Worm (Caenorhabditis elegans): ENCODE measurements around the gene F13B12.3.

F13B12.3 gene

ce11 chrIV:10467347-10467746, 28.4 kb downstream of the F13B12.3 start:
- TF ChIP-seq elt-2 (tag; optimal IDR thresholded peaks at IDR 0.05): peak; percentile 66
- peak; percentile 2 for TF ChIP-seq pqm-1 (tag; optimal IDR thresholded peaks at IDR 0.05)
- TF ChIP-seq pha-4 (tag; optimal IDR thresholded peaks at IDR 0.05): peak; percentile 2
- no peak for TF ChIP-seq tbx-2 (tag; optimal IDR thresholded peaks at IDR 0.05)

- TF ChIP-seq pqm-1 (tag; optimal IDR thresholded peaks at IDR 0.05) (peak; percentile 45), ama-1 (optimal IDR thresholded peaks at IDR 0.05) (no peak)
Measured at ce11 chrIV:10468662-10469061, 29.7 kb downstream of the F13B12.3 start.

- TF ChIP-seq pqm-1 (tag; optimal IDR thresholded peaks at IDR 0.05) (peak; percentile 75), elt-2 (tag; optimal IDR thresholded peaks at IDR 0.05) (peak; percentile 88), fkh-2 (tag; optimal IDR thresholded peaks at IDR 0.05) (no peak), snpc-4 (tag; optimal IDR thresholded peaks at IDR 0.05) (no peak), jun-1 (tag; optimal IDR thresholded peaks at IDR 0.05) (peak; percentile 36)
Measured at ce11 chrIV:10469494-10469893, 30.6 kb downstream of the F13B12.3 start, which contains the start of gene ugt-44. Gene ugt-44, plus strand, starts transcription at chrIV:10469741.

- TF ChIP-seq nhr-28 (tag; optimal IDR thresholded peaks at IDR 0.05): no peak
- TF ChIP-seq elt-1 (tag; optimal IDR thresholded peaks at IDR 0.05): no peak
- no peak for TF ChIP-seq lsy-12 (tag; optimal IDR thresholded peaks at IDR 0.05)
- TF ChIP-seq jun-1 (tag; optimal IDR thresholded peaks at IDR 0.05): no peak
- TF ChIP-seq ceh-16 (tag; optimal IDR thresholded peaks at IDR 0.05): no peak
- TF ChIP-seq ceh-9 (tag; optimal IDR thresholded peaks at IDR 0.05): no peak
- TF ChIP-seq egl-5 (tag; optimal IDR thresholded peaks at IDR 0.05): no peak
- TF ChIP-seq nhr-11 (tag; optimal IDR thresholded peaks at IDR 0.05): no peak
- no peak for TF ChIP-seq fos-1 (tag; optimal IDR thresholded peaks at IDR 0.05)
- no peak for TF ChIP-seq aly-2 (tag; optimal IDR thresholded peaks at IDR 0.05)
- TF ChIP-seq zag-1 (tag; optimal IDR thresholded peaks at IDR 0.05): no peak
- TF ChIP-seq nhr-23 (tag; optimal IDR thresholded peaks at IDR 0.05): no peak
- no peak for TF ChIP-seq nhr-237 (tag; optimal IDR thresholded peaks at IDR 0.05)
- no peak for TF ChIP-seq pqm-1 (tag; optimal IDR thresholded peaks at IDR 0.05)
- TF ChIP-seq nhr-12 (tag; optimal IDR thresholded peaks at IDR 0.05): no peak
- no peak for TF ChIP-seq nhr-76 (tag; optimal IDR thresholded peaks at IDR 0.05)
- TF ChIP-seq egl-27 (tag; optimal IDR thresholded peaks at IDR 0.05): no peak
- no peak for TF ChIP-seq lin-39 (tag; optimal IDR thresholded peaks at IDR 0.05)
Measured at ce11 chrIV:10472478-10472877, 33.6 kb downstream of the F13B12.3 start, which contains the start of gene bgnt-1.1. Gene bgnt-1.1, plus strand, starts transcription at chrIV:10472778.

- TF ChIP-seq lsy-12 (tag; optimal IDR thresholded peaks at IDR 0.05) (no peak), ceh-9 (tag; optimal IDR thresholded peaks at IDR 0.05) (no peak), unc-62 (GFP tag; optimal IDR thresholded peaks at IDR 0.05) (no peak), fkh-2 (tag; optimal IDR thresholded peaks at IDR 0.05) (no peak), ceh-28 (tag; optimal IDR thresholded peaks at IDR 0.05) (no peak), lin-39 (tag; optimal IDR thresholded peaks at IDR 0.05) (no peak)
Measured at ce11 chrIV:10475234-10475633, 36.3 kb downstream of the F13B12.3 start.

ce11 chrIV:10481695-10482094, 42.8 kb downstream of the F13B12.3 start, which contains the start of gene egl-21:
Gene egl-21, minus strand, starts transcription at chrIV:10481844.
- TF ChIP-seq ama-1 (optimal IDR thresholded peaks at IDR 0.05): peak; percentile 24
- no peak for TF ChIP-seq nhr-12 (tag; optimal IDR thresholded peaks at IDR 0.05)
- no peak for TF ChIP-seq fos-1 (tag; optimal IDR thresholded peaks at IDR 0.05)
- no peak for TF ChIP-seq ztf-4 (tag; optimal IDR thresholded peaks at IDR 0.05)
- TF ChIP-seq daf-12 (tag; optimal IDR thresholded peaks at IDR 0.05): no peak
- peak; percentile 66 for TF ChIP-seq nhr-11 (tag; optimal IDR thresholded peaks at IDR 0.05)
- TF ChIP-seq hmg-11 (tag; optimal IDR thresholded peaks at IDR 0.05): peak; percentile 48
- no peak for TF ChIP-seq nhr-25 (tag; optimal IDR thresholded peaks at IDR 0.05)
- TF ChIP-seq nhr-76 (tag; optimal IDR thresholded peaks at IDR 0.05): no peak
- TF ChIP-seq elt-2 (tag; optimal IDR thresholded peaks at IDR 0.05): no peak
- no peak for TF ChIP-seq ZK546.5 (tag; optimal IDR thresholded peaks at IDR 0.05)
- TF ChIP-seq ceh-82 (tag; optimal IDR thresholded peaks at IDR 0.05): no peak
- no peak for TF ChIP-seq nhr-23 (tag; optimal IDR thresholded peaks at IDR 0.05)
- no peak for TF ChIP-seq snpc-4 (tag; optimal IDR thresholded peaks at IDR 0.05)
- TF ChIP-seq unc-62 (GFP tag; optimal IDR thresholded peaks at IDR 0.05): no peak
- TF ChIP-seq pha-4 (tag; optimal IDR thresholded peaks at IDR 0.05): no peak
- TF ChIP-seq nhr-77 (tag; optimal IDR thresholded peaks at IDR 0.05): no peak
- TF ChIP-seq sea-2 (GFP tag; optimal IDR thresholded peaks at IDR 0.05): no peak
- TF ChIP-seq nhr-43 (tag; optimal IDR thresholded peaks at IDR 0.05; ENCODE audit: poor library complexity, severe bottlenecking): no peak
- peak; percentile 28 for TF ChIP-seq mdl-1 (tag; optimal IDR thresholded peaks at IDR 0.05)
- TF ChIP-seq skn-1 (tag; optimal IDR thresholded peaks at IDR 0.05): no peak
- peak; percentile 53 for TF ChIP-seq lin-15B (tag; optimal IDR thresholded peaks at IDR 0.05)
- TF ChIP-seq elt-1 (tag; optimal IDR thresholded peaks at IDR 0.05): no peak
- no peak for TF ChIP-seq ztf-11 (tag; optimal IDR thresholded peaks at IDR 0.05)
- peak; percentile 17 for TF ChIP-seq tbx-2 (tag; optimal IDR thresholded peaks at IDR 0.05)
- TF ChIP-seq fkh-2 (tag; optimal IDR thresholded peaks at IDR 0.05): no peak
- peak; percentile 72 for TF ChIP-seq lin-39 (tag; optimal IDR thresholded peaks at IDR 0.05)
- peak; percentile 81 for TF ChIP-seq nfya-1 (tag; optimal IDR thresholded peaks at IDR 0.05; ENCODE audit: insufficient read depth)
- no peak for TF ChIP-seq ceh-16 (tag; optimal IDR thresholded peaks at IDR 0.05)
- no peak for TF ChIP-seq nhr-237 (tag; optimal IDR thresholded peaks at IDR 0.05)
- TF ChIP-seq aly-2 (tag; optimal IDR thresholded peaks at IDR 0.05): no peak
- TF ChIP-seq zag-1 (tag; optimal IDR thresholded peaks at IDR 0.05): no peak
- no peak for TF ChIP-seq unc-39 (tag; optimal IDR thresholded peaks at IDR 0.05)

Measured in whole organism, L3 larva.